Worm (Caenorhabditis elegans) whole organism, L3 larva: Measurements from ENCODE around the gene dop-2.
A peak's percentile ranks its signal among the peaks of the same experiment; 100 is the strongest.

Experiments
- R02D3.7 ChIP-seq: fragments of 150-350 bp; optimal IDR thresholded peaks from 2 replicates; lab custom pipeline; 2014; ENCODE audit warnings: missing biosample characterization, missing genetic modification characterization
- ZK546.5 ChIP-seq: sonication (generic microtip); optimal IDR thresholded peaks from 2 replicates; lab custom pipeline; 2017; ENCODE audit warnings: missing biosample characterization, missing genetic modification characterization
- aly-2 ChIP-seq: fragments of 150-350 bp; optimal IDR thresholded peaks from 2 replicates; lab custom pipeline; 2014; ENCODE audit warnings: missing biosample characterization, missing genetic modification characterization
- ama-1 ChIP-seq: fragments of 150-350 bp; optimal IDR thresholded peaks from 2 replicates; lab custom pipeline; 2018
- ceh-16 ChIP-seq: sonication (generic microtip); optimal IDR thresholded peaks from 2 replicates; lab custom pipeline; 2017; ENCODE audit warnings: missing biosample characterization, missing genetic modification characterization
- ceh-82 ChIP-seq: fragments of 150-350 bp; optimal IDR thresholded peaks from 2 replicates; lab custom pipeline; 2014; ENCODE audit warnings: missing biosample characterization, missing genetic modification characterization
- ceh-9 ChIP-seq: sonication (generic microtip); optimal IDR thresholded peaks from 2 replicates; lab custom pipeline; 2018; ENCODE audit warnings: missing biosample characterization, missing genetic modification characterization
- daf-12 ChIP-seq: fragments of 150-350 bp; optimal IDR thresholded peaks from 2 replicates; lab custom pipeline; 2014; ENCODE audit warnings: missing biosample characterization, missing genetic modification reagents, missing genetic modification characterization
- egl-27 ChIP-seq: sonication (generic microtip); optimal IDR thresholded peaks from 4 replicates; lab custom pipeline; 2017; ENCODE audit warnings: missing biosample characterization, missing genetic modification reagents, missing genetic modification characterization
- elt-1 ChIP-seq: fragments of 150-350 bp; optimal IDR thresholded peaks from 2 replicates; lab custom pipeline; 2014; ENCODE audit warnings: missing biosample characterization, missing genetic modification characterization
- elt-2 ChIP-seq: sonication (generic microtip); optimal IDR thresholded peaks from 2 replicates; lab custom pipeline; 2016; ENCODE audit warnings: missing genetic modification reagents, mild to moderate bottlenecking, missing genetic modification characterization, missing compliant biosample characterization
- elt-3 ChIP-seq, 3 experiments: fragments of 150-350 bp in 1 of 3; sonication (generic microtip) in 2 of 3; optimal IDR thresholded peaks; 2 replicates in 2 of 3; 4 replicates in 1 of 3; lab custom pipeline; 2014 to 2017; ENCODE audit warnings: missing biosample characterization in 3 of 3, missing genetic modification characterization in 3 of 3
- eor-1 ChIP-seq, 2 experiments: fragments of 150-350 bp; optimal IDR thresholded peaks; 2 replicates each; lab custom pipeline; 2014 to 2018; ENCODE audit warnings: missing biosample characterization in 2 of 2, missing genetic modification characterization in 2 of 2
- fkh-10 ChIP-seq: sonication (generic microtip); optimal IDR thresholded peaks from 2 replicates; lab custom pipeline; 2017; ENCODE audit warnings: missing biosample characterization, missing genetic modification reagents, missing genetic modification characterization
- hmg-11 ChIP-seq: sonication (generic microtip); optimal IDR thresholded peaks from 2 replicates; lab custom pipeline; 2016; ENCODE audit warnings: missing genetic modification characterization, missing compliant biosample characterization
- lin-15B ChIP-seq: fragments of 150-350 bp; optimal IDR thresholded peaks from 2 replicates; lab custom pipeline; 2014; ENCODE audit warnings: missing biosample characterization, missing genetic modification characterization
- lin-39 ChIP-seq: fragments of 150-350 bp; optimal IDR thresholded peaks from 2 replicates; lab custom pipeline; 2018; ENCODE audit warnings: missing biosample characterization, missing genetic modification reagents, missing genetic modification characterization
- lsy-12 ChIP-seq: sonication (generic microtip); optimal IDR thresholded peaks from 2 replicates; lab custom pipeline; 2016; ENCODE audit warnings: mild to moderate bottlenecking, missing genetic modification characterization, missing compliant biosample characterization
- mdl-1 ChIP-seq: fragments of 150-350 bp; optimal IDR thresholded peaks from 2 replicates; lab custom pipeline; 2014; ENCODE audit warnings: missing biosample characterization, missing genetic modification characterization
- nhr-11 ChIP-seq: fragments of 150-350 bp; optimal IDR thresholded peaks from 2 replicates; lab custom pipeline; 2014; ENCODE audit warnings: missing biosample characterization, missing genetic modification characterization
- nhr-12 ChIP-seq: fragments of 150-350 bp; optimal IDR thresholded peaks from 2 replicates; lab custom pipeline; 2014; ENCODE audit warnings: missing biosample characterization, missing genetic modification characterization
- nhr-28 ChIP-seq: fragments of 150-350 bp; optimal IDR thresholded peaks from 2 replicates; lab custom pipeline; 2014; ENCODE audit warnings: missing biosample characterization, missing genetic modification characterization
- nhr-43 ChIP-seq: sonication (generic microtip); optimal IDR thresholded peaks from 2 replicates; lab custom pipeline; 2016; ENCODE audit warnings: mild to moderate bottlenecking, missing genetic modification characterization, missing compliant biosample characterization; ENCODE audit not compliant: poor library complexity, severe bottlenecking
- nhr-77 ChIP-seq: fragments of 150-350 bp; optimal IDR thresholded peaks from 2 replicates; lab custom pipeline; 2014; ENCODE audit warnings: missing biosample characterization, missing genetic modification characterization
- pha-4 ChIP-seq: fragments of 150-350 bp; optimal IDR thresholded peaks from 2 replicates; lab custom pipeline; 2014; ENCODE audit warnings: missing biosample characterization, missing genetic modification reagents, missing genetic modification characterization
- snpc-4 ChIP-seq: fragments of 150-350 bp; optimal IDR thresholded peaks from 2 replicates; lab custom pipeline; 2014; ENCODE audit warnings: missing biosample characterization, missing genetic modification characterization
- unc-39 ChIP-seq: sonication (generic microtip); optimal IDR thresholded peaks from 4 replicates; lab custom pipeline; 2017; ENCODE audit warnings: missing biosample characterization, missing genetic modification characterization
- unc-62 ChIP-seq: fragments of 150-350 bp; sonication (generic microtip); optimal IDR thresholded peaks from 4 replicates; lab custom pipeline; 2014; ENCODE audit warnings: missing biosample characterization, missing genetic modification reagents, missing genetic modification characterization
- zag-1 ChIP-seq: fragments of 150-350 bp; optimal IDR thresholded peaks from 2 replicates; lab custom pipeline; 2014; ENCODE audit warnings: missing biosample characterization, missing genetic modification characterization
- ztf-11 ChIP-seq: fragments of 150-350 bp; optimal IDR thresholded peaks from 2 replicates; lab custom pipeline; 2014; ENCODE audit warnings: missing biosample characterization, missing genetic modification characterization
- ztf-4 ChIP-seq: fragments of 150-350 bp; optimal IDR thresholded peaks from 2 replicates; lab custom pipeline; 2014; ENCODE audit warnings: missing biosample characterization, missing genetic modification characterization

The dop-2 gene

DNA sequence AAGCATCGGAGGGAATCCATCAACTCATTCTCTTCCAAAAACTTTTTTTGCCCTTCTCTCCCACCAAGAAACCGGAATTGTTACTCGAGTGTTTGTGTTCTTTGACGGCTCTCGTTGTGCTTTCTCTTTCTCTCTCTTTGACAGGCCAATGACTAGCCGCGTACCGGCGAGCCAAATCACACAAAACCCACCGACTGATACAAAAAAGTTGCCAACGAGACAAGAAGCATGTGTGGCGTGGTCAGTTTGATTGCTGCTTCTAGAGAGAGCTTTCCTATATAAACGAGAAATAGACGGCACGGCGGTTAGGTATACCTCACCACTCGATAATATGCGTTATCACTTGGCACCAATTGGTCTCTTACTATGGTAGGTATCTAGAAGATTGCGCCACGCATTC lies 7.4 kb downstream of the dop-2 start, which contains the start of gene pqn-63:
Gene pqn-63, plus strand, starts transcription at position 307 of the 400 bp plus-strand sequence.
- peak; percentile 42 for TF ChIP-seq pha-4
- TF ChIP-seq daf-12 = no peak
- TF ChIP-seq mdl-1 (tag; lab: Kevin White, UChicago) = no peak
- no peak for TF ChIP-seq nhr-12
- no peak for TF ChIP-seq elt-1
- no peak for TF ChIP-seq unc-62

- TF ChIP-seq elt-1 (no peak), nhr-28 (tag; lab: Kevin White, UChicago) (no peak)
- TF ChIP-seq, all 47 proteins: peak for 0
Measured at ce11 chrV:9616130-9616529, 7.8 kb downstream of the dop-2 start.

ce11 chrV:9616687-9617086 lies 8.3 kb downstream of the dop-2 start:
- TF ChIP-seq nhr-28 (tag; lab: Kevin White, UChicago) = no peak
- no peak for TF ChIP-seq ceh-16 (tag; lab: Kevin White, UChicago)
- TF ChIP-seq egl-27 (tag; lab: Kevin White, UChicago) = no peak
- no peak for TF ChIP-seq nhr-11 (tag; lab: Kevin White, UChicago)
- no peak for TF ChIP-seq ama-1 (lab: Kevin White, UChicago)
- TF ChIP-seq pha-4 = no peak
- TF ChIP-seq lin-15B = no peak
- no peak for TF ChIP-seq aly-2 (tag; lab: Kevin White, UChicago)
- no peak for TF ChIP-seq nhr-77
- TF ChIP-seq elt-2 (tag; lab: Kevin White, UChicago) = no peak
- no peak for TF ChIP-seq snpc-4
- no peak for TF ChIP-seq zag-1 (tag; lab: Kevin White, UChicago)
- TF ChIP-seq nhr-43 (tag; lab: Kevin White, UChicago) = no peak
- TF ChIP-seq elt-1 = no peak
- no peak for TF ChIP-seq ceh-9 (tag; lab: Kevin White, UChicago)
- no peak for TF ChIP-seq lin-39 (tag; lab: Kevin White, UChicago)
- no peak for TF ChIP-seq nhr-12
- no peak for TF ChIP-seq R02D3.7 (tag; lab: Kevin White, UChicago)
- no peak for TF ChIP-seq unc-39 (tag; lab: Kevin White, UChicago)
- TF ChIP-seq ztf-4 (tag; lab: Kevin White, UChicago) = no peak

DNA sequence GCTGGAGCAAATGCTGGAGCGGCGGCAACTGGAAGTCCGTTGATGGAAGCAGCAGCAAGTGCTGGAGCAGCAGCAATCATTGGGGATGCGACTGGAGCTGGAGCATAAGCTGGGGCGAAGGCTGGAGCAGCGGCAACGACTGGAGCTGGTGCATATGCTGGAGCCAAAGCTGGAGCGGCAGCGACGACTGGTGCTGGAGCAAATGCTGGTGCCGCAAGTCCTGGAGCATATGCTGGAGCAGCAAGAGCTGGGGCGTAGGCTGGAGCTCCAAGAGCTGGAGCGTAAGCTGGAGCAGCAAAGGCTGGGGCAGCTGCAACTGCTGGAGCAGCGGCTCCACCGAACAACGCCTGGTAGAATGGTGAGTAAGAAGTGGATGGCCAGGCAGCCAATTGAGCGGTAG lies 10.1 kb downstream of the dop-2 start:
- TF ChIP-seq ceh-9 (tag; lab: Kevin White, UChicago) (no peak), hmg-11 (tag; lab: Kevin White, UChicago) (no peak), mdl-1 (tag; lab: Kevin White, UChicago) (no peak), eor-1 (tag; optimal IDR thresholded peaks at IDR 0.05; lab: Kevin White, UChicago) (no peak), ZK546.5 (tag; lab: Kevin White, UChicago) (no peak), fkh-10 (GFP tag; lab: Kevin White, UChicago) (no peak), elt-3 (tag; optimal IDR thresholded peaks at IDR 0.05; lab: Kevin White, UChicago) (no peak)
- TF ChIP-seq, all 47 proteins: peak for 0

ce11 chrV:9618919-9619318 lies 10.6 kb downstream of the dop-2 start, which contains the start of gene idpc-7:
Gene idpc-7, minus strand, starts transcription at chrV:9619019.
- TF ChIP-seq ceh-82 (tag; lab: Kevin White, UChicago) = no peak
- TF ChIP-seq nhr-43 (tag; lab: Kevin White, UChicago) = no peak
- no peak for TF ChIP-seq nhr-77
- no peak for TF ChIP-seq lin-39 (tag; lab: Kevin White, UChicago)

ce11 chrV:9619850-9620249 lies 11.5 kb downstream of the dop-2 start, which contains the start of gene idpc-6:
Gene idpc-6, plus strand, starts transcription at chrV:9620150.
- TF ChIP-seq lin-15B (no peak), snpc-4 (no peak), nhr-28 (tag; lab: Kevin White, UChicago) (no peak), ama-1 (lab: Kevin White, UChicago) (no peak), lsy-12 (tag; lab: Kevin White, UChicago) (no peak), nhr-12 (no peak), zag-1 (tag; lab: Kevin White, UChicago) (no peak), elt-2 (tag; lab: Kevin White, UChicago) (no peak), ztf-11 (tag; lab: Kevin White, UChicago) (no peak), hmg-11 (tag; lab: Kevin White, UChicago) (no peak)
